Worm (Caenorhabditis elegans): ENCODE measurements around the gene str-161.

Gene str-161

DNA sequence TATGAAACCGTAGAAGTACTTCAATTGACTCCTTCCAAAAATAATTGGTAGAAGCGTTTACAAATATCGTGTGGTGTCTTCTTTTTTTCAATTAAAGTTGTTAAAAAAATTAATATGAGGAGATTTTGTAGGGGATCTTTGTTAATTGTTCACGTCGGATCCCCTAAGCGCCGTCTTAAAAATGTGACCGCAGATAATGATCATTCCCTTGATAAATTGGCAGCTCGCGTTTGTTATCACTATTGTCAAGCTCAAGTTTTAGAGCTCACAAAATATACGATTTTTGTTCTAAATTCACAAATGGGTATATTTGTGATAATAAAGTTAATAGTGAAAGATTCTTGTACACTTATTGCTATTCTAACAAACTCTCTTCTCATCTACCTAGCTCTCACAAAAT, 5.2 kb upstream of the str-161 start, which contains the start of gene str-159:
str-159 (plus strand) TSS at position 301 of the 400 bp plus-strand sequence.
- TF ChIP-seq lir-3 (tag; optimal IDR thresholded peaks at IDR 0.05; ENCODE audit: poor library complexity) (no peak), aha-1 (tag; optimal IDR thresholded peaks at IDR 0.05) (no peak), nhr-76 (tag; optimal IDR thresholded peaks at IDR 0.05) (no peak), hlh-17 (GFP tag; optimal IDR thresholded peaks at IDR 0.05; ENCODE audit: borderline replicate concordance) (no peak), pag-3 (tag; optimal IDR thresholded peaks at IDR 0.05; ENCODE audit: borderline replicate concordance, insufficient read depth) (no peak), F16B12.6 (tag; optimal IDR thresholded peaks at IDR 0.05) (no peak), nhr-20 (tag; optimal IDR thresholded peaks at IDR 0.05) (no peak), swsn-7 (tag; optimal IDR thresholded peaks at IDR 0.05) (no peak), nhr-19 (GFP tag; conservative IDR thresholded peaks at IDR 0.05) (no peak), lin-15B (tag; optimal IDR thresholded peaks at IDR 0.05) (no peak)

DNA sequence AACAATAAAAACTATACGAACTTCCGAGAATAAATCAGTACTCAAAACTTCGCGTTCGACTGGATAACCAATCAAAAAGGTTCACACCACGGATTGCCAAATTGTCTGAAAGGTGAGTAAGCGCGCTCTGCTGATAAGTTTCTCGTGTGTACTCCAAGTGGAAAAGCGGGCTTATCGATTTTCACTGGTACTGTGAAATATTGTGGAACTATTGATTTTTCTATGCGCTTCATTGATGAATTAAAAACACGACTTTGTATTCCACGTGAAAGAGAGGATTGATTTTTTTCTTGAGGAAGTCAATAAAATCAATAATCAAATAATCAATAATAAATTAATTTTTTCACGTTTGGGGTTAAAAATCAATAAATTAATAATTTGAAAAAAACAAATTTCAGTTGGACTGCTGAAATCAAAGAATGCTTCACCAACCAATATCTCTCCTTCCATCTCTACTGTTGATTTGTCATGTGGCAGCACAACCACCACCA, 1.8 kb upstream of the str-161 start, which contains the start of gene T08B6.4:
T08B6.4 (plus strand) TSS at position 51 of the 491 bp plus-strand sequence.
- TF ChIP-seq efl-3 (GFP tag; optimal IDR thresholded peaks at IDR 0.05) (no peak), fos-1 (tag; optimal IDR thresholded peaks at IDR 0.05) (no peak), blmp-1 (tag; optimal IDR thresholded peaks at IDR 0.05) (no peak), mab-9 (GFP tag; IDR thresholded peaks at IDR 0.05) (no peak), tbx-2 (tag; optimal IDR thresholded peaks at IDR 0.05) (no peak), vab-15 (tag; optimal IDR thresholded peaks at IDR 0.05) (no peak), lin-35 (GFP tag; optimal IDR thresholded peaks at IDR 0.05) (no peak), ceh-63 (GFP tag; optimal IDR thresholded peaks at IDR 0.05) (no peak), jun-1 (tag; optimal IDR thresholded peaks at IDR 0.05) (no peak), C16A3.4 (tag; optimal IDR thresholded peaks at IDR 0.05) (no peak), nhr-12 (tag; optimal IDR thresholded peaks at IDR 0.05) (no peak), F16B12.6 (tag; optimal IDR thresholded peaks at IDR 0.05) (no peak), sup-37 (GFP tag; optimal IDR thresholded peaks at IDR 0.05) (no peak), lin-13 (GFP tag; optimal IDR thresholded peaks at IDR 0.05) (no peak)

DNA sequence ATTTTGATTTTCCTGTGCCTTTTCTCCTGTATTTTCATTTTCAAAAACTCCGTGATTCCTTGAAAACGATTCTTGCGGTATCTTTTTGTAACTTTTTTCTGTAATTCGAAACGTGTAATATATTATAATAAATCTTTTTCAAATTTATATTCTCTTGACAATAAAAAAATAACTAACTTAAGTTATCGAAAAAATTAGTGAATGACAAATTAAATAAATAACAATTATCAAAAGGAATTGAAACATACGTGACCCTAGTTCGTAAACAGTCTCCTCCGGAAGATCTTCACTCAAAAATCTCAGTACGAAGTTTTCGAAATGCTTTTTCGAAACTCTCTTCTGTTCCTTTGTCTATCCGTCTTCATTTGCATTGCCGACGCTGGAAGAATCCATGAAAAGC, 13.3 kb downstream of the str-161 start, which contains the start of gene T08B6.9:
T08B6.9 (plus strand) TSS at position 301 of the 400 bp plus-strand sequence.
- no peak for TF ChIP-seq swsn-7 (tag; optimal IDR thresholded peaks at IDR 0.05)
- no peak for TF ChIP-seq efl-3 (GFP tag; optimal IDR thresholded peaks at IDR 0.05)
- TF ChIP-seq lin-14 (GFP tag; optimal IDR thresholded peaks at IDR 0.05): no peak
- TF ChIP-seq ceh-8 (GFP tag; optimal IDR thresholded peaks at IDR 0.05): no peak
- no peak for TF ChIP-seq hlh-17 (GFP tag; optimal IDR thresholded peaks at IDR 0.05; ENCODE audit: borderline replicate concordance)
- TF ChIP-seq fkh-4 (tag; optimal IDR thresholded peaks at IDR 0.05; ENCODE audit: borderline replicate concordance): no peak
- TF ChIP-seq unc-86 (tag; optimal IDR thresholded peaks at IDR 0.05): no peak
- TF ChIP-seq mef-2 (tag; optimal IDR thresholded peaks at IDR 0.05): no peak
- no peak for TF ChIP-seq nhr-12 (tag; optimal IDR thresholded peaks at IDR 0.05)
- TF ChIP-seq hlh-4 (tag; optimal IDR thresholded peaks at IDR 0.05): no peak
- TF ChIP-seq C34B4.2 (tag; optimal IDR thresholded peaks at IDR 0.05): no peak
- TF ChIP-seq tbx-2 (tag; optimal IDR thresholded peaks at IDR 0.05): no peak
- TF ChIP-seq ceh-63 (GFP tag; optimal IDR thresholded peaks at IDR 0.05): no peak
- no peak for TF ChIP-seq mab-9 (GFP tag; IDR thresholded peaks at IDR 0.05)
- TF ChIP-seq ceh-88 (GFP tag; IDR thresholded peaks at IDR 0.05): no peak
- TF ChIP-seq efl-1 (optimal IDR thresholded peaks at IDR 0.05): no peak
- TF ChIP-seq efl-1 (GFP tag; optimal IDR thresholded peaks at IDR 0.05 in 1 of 2): no peak
- no peak for TF ChIP-seq pag-3 (tag; optimal IDR thresholded peaks at IDR 0.05; ENCODE audit: borderline replicate concordance, insufficient read depth)
- no peak for TF ChIP-seq ztf-4 (tag; optimal IDR thresholded peaks at IDR 0.05)
- TF ChIP-seq lin-13 (GFP tag; optimal IDR thresholded peaks at IDR 0.05): no peak

DNA sequence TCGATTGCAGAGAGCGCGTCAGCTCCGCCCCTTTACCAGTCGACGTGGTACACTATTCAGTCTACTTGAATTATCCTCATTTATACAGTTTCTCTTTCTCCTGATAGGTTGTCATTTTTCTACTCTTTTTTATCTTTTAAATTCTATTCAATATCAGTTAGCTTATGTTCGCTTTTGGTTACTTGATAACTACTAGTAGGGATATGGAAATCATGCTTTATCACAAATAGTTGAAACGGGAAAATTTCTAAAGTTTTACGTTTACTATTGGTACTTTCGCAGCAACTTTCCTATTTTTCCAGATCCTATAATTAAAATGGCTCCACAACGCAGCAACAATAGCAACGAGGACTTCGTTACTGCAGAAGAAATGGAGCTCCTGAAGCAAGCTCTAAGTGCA, 14.2 kb downstream of the str-161 start, which contains the start of gene sgnh-1:
sgnh-1 (plus strand) TSS at position 301 of the 400 bp plus-strand sequence.
- TF ChIP-seq nhr-47 (tag; optimal IDR thresholded peaks at IDR 0.05) (no peak), unc-98 (GFP tag; IDR thresholded peaks at IDR 0.05) (no peak), rnt-1 (tag; optimal IDR thresholded peaks at IDR 0.05) (no peak), unc-30 (tag; optimal IDR thresholded peaks at IDR 0.05) (no peak), egl-13 (tag; optimal IDR thresholded peaks at IDR 0.05) (no peak)
